Worm (Caenorhabditis elegans) whole organism, late embryonic: ENCODE results near the gene gst-6.

ENCODE experiments used
- C08G9.2 ChIP-seq: sonication (generic microtip); optimal IDR thresholded peaks from 2 replicates; lab custom pipeline; 2016; ENCODE audit warnings: mild to moderate bottlenecking, missing genetic modification characterization, moderate library complexity, missing compliant biosample characterization
- C38D4.7 ChIP-seq: fragments of 200-800 bp; sonication (Bioruptor generic); optimal IDR thresholded peaks from 2 replicates; lab custom pipeline; 2018; ENCODE audit warnings: mild to moderate bottlenecking, missing genetic modification characterization, moderate library complexity, missing compliant biosample characterization
- F13H6.1 ChIP-seq: sonication (generic microtip); optimal IDR thresholded peaks from 2 replicates; lab custom pipeline; 2016; ENCODE audit warnings: missing genetic modification characterization, missing compliant biosample characterization
- K02D7.2 ChIP-seq: sonication (generic microtip); optimal IDR thresholded peaks from 2 replicates; lab custom pipeline; 2017; ENCODE audit warnings: mild to moderate bottlenecking, missing genetic modification characterization, missing compliant biosample characterization
- T23F11.4 ChIP-seq: fragments of 200-800 bp; sonication (Bioruptor generic); optimal IDR thresholded peaks from 2 replicates; lab custom pipeline; 2018; ENCODE audit warnings: mild to moderate bottlenecking, missing genetic modification characterization, missing compliant biosample characterization
- ahr-1 ChIP-seq: sonication (generic microtip); optimal IDR thresholded peaks from 2 replicates; lab custom pipeline; 2016; ENCODE audit warnings: missing genetic modification characterization, missing compliant biosample characterization
- ama-1 ChIP-seq: fragments of 150-350 bp; optimal IDR thresholded peaks from 2 replicates; lab custom pipeline; 2014
- ceh-14 ChIP-seq: sonication (generic microtip); optimal IDR thresholded peaks from 2 replicates; lab custom pipeline; 2016; ENCODE audit warnings: missing genotype, missing genetic modification characterization, missing compliant biosample characterization
- ceh-18 ChIP-seq: sonication (generic microtip); optimal IDR thresholded peaks from 2 replicates; lab custom pipeline; 2016; ENCODE audit warnings: missing genetic modification characterization, missing compliant biosample characterization
- ceh-19 ChIP-seq: fragments of 200-800 bp; sonication (Bioruptor generic); optimal IDR thresholded peaks from 2 replicates; lab custom pipeline; 2018; ENCODE audit warnings: mild to moderate bottlenecking, missing genetic modification characterization, missing compliant biosample characterization
- ceh-2 ChIP-seq: sonication (generic microtip); optimal IDR thresholded peaks from 2 replicates; lab custom pipeline; 2016; ENCODE audit warnings: missing genotype, missing genetic modification characterization, missing compliant biosample characterization
- ceh-30 ChIP-seq: fragments of 150-350 bp; optimal IDR thresholded peaks from 2 replicates; lab custom pipeline; 2014; ENCODE audit warnings: missing biosample characterization, missing genetic modification characterization
- ceh-31 ChIP-seq: sonication (generic microtip); optimal IDR thresholded peaks from 2 replicates; lab custom pipeline; 2016; ENCODE audit warnings: missing genetic modification characterization, missing compliant biosample characterization
- ceh-45 ChIP-seq: fragments of 200-800 bp; sonication (Bioruptor generic); IDR thresholded peaks from 2 replicates; pipeline ENCODE4 v1.3.6; 2022; ENCODE audit warnings: missing genetic modification reagents, missing genetic modification characterization, missing compliant biosample characterization
- ceh-48 ChIP-seq: sonication (generic microtip); optimal IDR thresholded peaks from 2 replicates; lab custom pipeline; 2016; ENCODE audit warnings: missing genetic modification characterization, inconsistent platforms, missing compliant biosample characterization
- ceh-6 ChIP-seq: fragments of 200-800 bp; sonication (Bioruptor generic); optimal IDR thresholded peaks from 2 replicates; lab custom pipeline; 2018; ENCODE audit warnings: mild to moderate bottlenecking, missing genetic modification characterization, missing compliant biosample characterization
- ceh-9 ChIP-seq: sonication (generic microtip); optimal IDR thresholded peaks from 2 replicates; lab custom pipeline; 2016; ENCODE audit warnings: mild to moderate bottlenecking, missing genetic modification characterization, inconsistent platforms, missing compliant biosample characterization
- dmd-4 ChIP-seq: sonication (generic microtip); optimal IDR thresholded peaks from 2 replicates; lab custom pipeline; 2016; ENCODE audit warnings: borderline replicate concordance, missing genetic modification characterization, missing compliant biosample characterization
- dve-1 ChIP-seq: sonication (generic microtip); optimal IDR thresholded peaks from 2 replicates; lab custom pipeline; 2017; ENCODE audit warnings: antibody characterized with exemption, mild to moderate bottlenecking, missing genetic modification characterization, missing compliant biosample characterization
- elt-4 ChIP-seq: sonication (generic microtip); optimal IDR thresholded peaks from 2 replicates; lab custom pipeline; 2016; ENCODE audit warnings: missing genetic modification characterization, missing compliant biosample characterization
- eyg-1 ChIP-seq: sonication (generic microtip); optimal IDR thresholded peaks from 2 replicates; lab custom pipeline; 2016; ENCODE audit warnings: missing genotype, missing genetic modification characterization, missing compliant biosample characterization
- fax-1 ChIP-seq: sonication (generic microtip); optimal IDR thresholded peaks from 2 replicates; lab custom pipeline; 2016; ENCODE audit warnings: missing genotype, missing genetic modification characterization, missing compliant biosample characterization
- fkh-10 ChIP-seq: fragments of 150-350 bp; optimal IDR thresholded peaks from 2 replicates; lab custom pipeline; 2014; ENCODE audit warnings: missing biosample characterization, missing genetic modification reagents, missing genetic modification characterization
- gmeb-2 ChIP-seq: sonication (generic microtip); optimal IDR thresholded peaks from 2 replicates; lab custom pipeline; 2016; ENCODE audit warnings: missing genetic modification characterization, inconsistent platforms, missing compliant biosample characterization
- hlh-6 ChIP-seq: sonication (generic microtip); optimal IDR thresholded peaks from 2 replicates; lab custom pipeline; 2016; ENCODE audit warnings: missing genotype, missing genetic modification characterization, missing compliant biosample characterization
- hlh-8 ChIP-seq: sonication (generic microtip); optimal IDR thresholded peaks from 2 replicates; lab custom pipeline; 2016; ENCODE audit warnings: missing genotype, missing genetic modification characterization, missing compliant biosample characterization
- lim-6 ChIP-seq: sonication (generic microtip); optimal IDR thresholded peaks from 2 replicates; lab custom pipeline; 2016; ENCODE audit warnings: missing genetic modification characterization, missing compliant biosample characterization
- madf-2 ChIP-seq: sonication (generic microtip); optimal IDR thresholded peaks from 2 replicates; lab custom pipeline; 2017; ENCODE audit warnings: missing genetic modification characterization, missing compliant biosample characterization
- nfya-1 ChIP-seq: sonication (generic microtip); optimal IDR thresholded peaks from 2 replicates; lab custom pipeline; 2017; ENCODE audit warnings: missing genetic modification characterization, mild to moderate bottlenecking, missing compliant biosample characterization, antibody characterized with exemption, moderate library complexity
- nhr-11 ChIP-seq: fragments of 150-350 bp; optimal IDR thresholded peaks from 2 replicates; lab custom pipeline; 2014; ENCODE audit warnings: missing biosample characterization, missing genetic modification characterization
- pat-9 ChIP-seq: fragments of 200-800 bp; sonication (Bioruptor generic); optimal IDR thresholded peaks from 2 replicates; lab custom pipeline; 2018; ENCODE audit warnings: mild to moderate bottlenecking, missing genetic modification characterization, moderate library complexity, missing compliant biosample characterization
- pha-4 ChIP-seq: fragments of 150-350 bp; optimal IDR thresholded peaks from 2 replicates; lab custom pipeline; 2018; ENCODE audit warnings: missing biosample characterization, missing genetic modification reagents, missing genetic modification characterization
- pqm-1 ChIP-seq: sonication (generic microtip); optimal IDR thresholded peaks from 2 replicates; lab custom pipeline; 2016; ENCODE audit warnings: missing genetic modification characterization, missing compliant biosample characterization
- pros-1 ChIP-seq: fragments of 150-350 bp; optimal IDR thresholded peaks from 2 replicates; lab custom pipeline; 2014; ENCODE audit warnings: missing biosample characterization, missing genetic modification reagents, missing genetic modification characterization
- rnt-1 ChIP-seq: sonication (generic microtip); optimal IDR thresholded peaks from 2 replicates; lab custom pipeline; 2016; ENCODE audit warnings: missing genetic modification characterization, missing compliant biosample characterization
- sdc-2 ChIP-seq: sonication (generic microtip); optimal IDR thresholded peaks from 2 replicates; lab custom pipeline; 2016; ENCODE audit warnings: missing genotype, missing genetic modification characterization, missing compliant biosample characterization
- sox-2 ChIP-seq: fragments of 200-800 bp; sonication (Bioruptor generic); IDR thresholded peaks from 2 replicates; pipeline ENCODE4 v1.3.6; 2022; ENCODE audit warnings: missing genetic modification reagents, missing genetic modification characterization, missing compliant biosample characterization
- syd-9 ChIP-seq: sonication (generic microtip); optimal IDR thresholded peaks from 2 replicates; lab custom pipeline; 2016; ENCODE audit warnings: mild to moderate bottlenecking, missing genetic modification characterization, moderate library complexity, missing compliant biosample characterization
- tbx-2 ChIP-seq: sonication (generic microtip); optimal IDR thresholded peaks from 2 replicates; lab custom pipeline; 2016; ENCODE audit warnings: missing genetic modification characterization, missing compliant biosample characterization
- ttx-3 ChIP-seq: sonication (generic microtip); optimal IDR thresholded peaks from 2 replicates; lab custom pipeline; 2016; ENCODE audit warnings: missing genetic modification reagents, missing genetic modification characterization, missing compliant biosample characterization
- unc-3 ChIP-seq, 2 experiments: fragments of 200-800 bp in 1 of 2; sonication (Bioruptor generic) in 1 of 2; sonication (generic microtip) in 1 of 2; conservative IDR thresholded peaks in 1 of 2; optimal IDR thresholded peaks in 1 of 2; 2 replicates each; pipeline versions ENCODE4 v1.3.6 to Lab custom; 2016 to 2022; ENCODE audit warnings: missing compliant biosample characterization in 2 of 2, missing genetic modification characterization in 2 of 2, missing genetic modification reagents in 1 of 2
- unc-42 ChIP-seq: sonication (generic microtip); optimal IDR thresholded peaks from 2 replicates; lab custom pipeline; 2016; ENCODE audit warnings: missing genotype, missing genetic modification characterization, missing compliant biosample characterization
- ztf-16 ChIP-seq: sonication (generic microtip); optimal IDR thresholded peaks from 2 replicates; lab custom pipeline; 2017; ENCODE audit warnings: missing genetic modification characterization, missing compliant biosample characterization

gst-6 gene

DNA sequence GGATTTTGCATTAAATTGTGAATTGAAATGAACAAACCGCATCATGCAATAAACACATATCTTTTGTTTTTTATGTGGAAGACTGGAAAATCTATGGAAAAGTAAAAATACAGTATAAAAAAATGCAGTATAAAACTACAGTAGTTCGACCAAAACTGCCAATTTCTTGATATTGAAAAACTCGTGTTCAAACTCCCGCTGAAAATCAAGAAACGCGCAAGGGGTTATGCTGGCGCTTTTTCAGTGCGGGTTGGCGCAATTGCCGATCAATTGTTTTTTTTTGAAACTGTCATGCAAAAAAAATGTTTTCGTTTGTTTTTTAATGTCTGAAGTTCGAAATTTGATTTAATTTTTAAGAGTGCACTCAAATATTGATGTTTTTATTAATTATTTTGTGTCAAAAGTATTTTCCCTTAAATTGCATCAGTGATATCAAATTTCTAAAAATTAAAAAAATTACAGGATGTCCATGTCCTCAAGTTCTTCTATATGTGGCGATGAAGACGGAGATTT is 28.0 kb upstream of the gst-6 start, which contains the start of gene dnj-9 (continued):
- TF ChIP-seq elt-4 (tag; lab: Kevin White, UChicago) (no peak), K02D7.2 (tag; lab: Kevin White, UChicago) (no peak), ahr-1 (tag; lab: Kevin White, UChicago) (no peak), unc-3 (GFP tag; conservative IDR thresholded peaks at IDR 0.05; lab: Robert Waterston, UW) (0 out of 2 replicates have a peak, but pooled peaks have one; percentile 22), unc-3 (tag; optimal IDR thresholded peaks at IDR 0.05; lab: Kevin White, UChicago) (peak; percentile 27), fkh-10 (no peak), sdc-2 (tag; lab: Kevin White, UChicago) (peak; percentile 10), ceh-9 (tag; lab: Kevin White, UChicago) (no peak), T23F11.4 (GFP tag; lab: Kevin White, UChicago) (peak; percentile 40), madf-2 (tag; lab: Kevin White, UChicago) (peak; percentile 26), pat-9 (tag; lab: Kevin White, UChicago) (peak; percentile 37), ceh-6 (peak; percentile 43), C08G9.2 (tag; lab: Kevin White, UChicago) (peak; percentile 45), nhr-11 (tag; lab: Kevin White, UChicago) (no peak), ceh-30 (peak; percentile 73), sox-2 (GFP tag; lab: Robert Waterston, UW) (no peak; the same call in 1 of the 2 replicates), ceh-31 (peak; percentile 60), ama-1 (lab: Kevin White, UChicago) (no peak), ceh-18 (peak; percentile 60), unc-42 (peak; percentile 76), dmd-4 (tag; lab: Kevin White, UChicago) (no peak), ceh-45 (GFP tag; lab: Robert Waterston, UW) (no peak), hlh-6 (tag; lab: Kevin White, UChicago) (peak; percentile 14), ztf-16 (tag; lab: Kevin White, UChicago) (peak; percentile 32), C38D4.7 (GFP tag; lab: Kevin White, UChicago) (peak; percentile 24), pros-1 (tag; lab: Kevin White, UChicago) (no peak), eyg-1 (no peak), hlh-8 (tag; lab: Kevin White, UChicago) (peak; percentile 11), syd-9 (tag; lab: Kevin White, UChicago) (peak; percentile 13), F13H6.1 (tag; lab: Kevin White, UChicago) (no peak), dve-1 (tag; lab: Kevin White, UChicago) (peak; percentile 46), ceh-48 (tag; lab: Kevin White, UChicago) (peak; percentile 30), rnt-1 (tag; lab: Kevin White, UChicago) (peak; percentile 38), gmeb-2 (tag; lab: Kevin White, UChicago) (peak; percentile 19), pqm-1 (tag; lab: Kevin White, UChicago) (no peak), ceh-14 (tag; lab: Kevin White, UChicago) (peak; percentile 72), ceh-19 (GFP tag; lab: Kevin White, UChicago) (no peak), ttx-3 (peak; percentile 30), fax-1 (tag; lab: Kevin White, UChicago) (peak; percentile 1), tbx-2 (tag; lab: Kevin White, UChicago) (peak; percentile 70), nfya-1 (peak; percentile 78), lim-6 (tag; lab: Kevin White, UChicago) (peak; percentile 5), ceh-2 (peak; percentile 29), pha-4 (tag; lab: Kevin White, UChicago) (no peak)
